Worm (Caenorhabditis elegans): Measurements from ENCODE around the gene F09E10.1.

DNA sequence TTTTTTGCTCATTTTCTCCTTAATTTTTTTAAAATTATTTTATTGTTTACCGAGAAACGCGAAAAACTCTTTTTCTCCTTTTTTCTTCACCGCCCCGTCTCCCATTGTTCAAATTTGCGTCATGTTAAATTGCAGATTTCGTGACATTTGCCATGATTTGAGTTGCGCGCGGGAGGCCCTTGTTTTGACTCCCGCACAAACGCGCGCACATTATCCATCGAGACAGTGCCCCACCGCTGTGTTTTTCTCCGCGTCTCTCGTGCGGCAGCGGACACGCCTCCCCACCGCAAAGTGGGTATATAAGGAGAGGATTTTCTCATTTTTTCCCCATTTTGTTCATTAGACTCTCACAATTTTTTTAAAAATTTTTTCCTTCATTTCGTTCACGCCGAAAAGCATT, 26.6 kb upstream of the F09E10.1 start:
- no peak for TF ChIP-seq W03F9.2 (tag; optimal IDR thresholded peaks at IDR 0.05)
- TF ChIP-seq dao-5 (tag; optimal IDR thresholded peaks at IDR 0.05) = no peak
- TF ChIP-seq him-1 (tag; optimal IDR thresholded peaks at IDR 0.05) = no peak

Data from whole organism, L4/young adult.